Fruit fly (Drosophila melanogaster) Kc167 (cell line): ENCODE measurements around the gene CG18088.

Source experiments
- h ChIP-seq: fragments of >200 bp; optimal IDR thresholded peaks from 3 replicates; lab custom pipeline; 2018; ENCODE audit warnings: missing external identifiers
- insv ChIP-seq: fragments of >200 bp; optimal IDR thresholded peaks from 3 replicates; lab custom pipeline; 2018; ENCODE audit warnings: missing external identifiers
- psq ChIP-seq: fragments of >200 bp; optimal IDR thresholded peaks from 2 replicates; lab custom pipeline; 2017; ENCODE audit warnings: missing external identifiers

- TF ChIP-seq insv (lab: Kevin White, UChicago) (no peak), psq (lab: Kevin White, UChicago) (no peak), h (no peak)
Observed at dm6 chr2L:8937003-8937402, 30.3 kb upstream of the CG18088 start, which contains the start of gene Tsp29Fb.
